Fruit fly (Drosophila melanogaster): ENCODE results near the gene CG6503.

Gene CG6503

dm6 chr3R:26457949-26458348 lies 33.0 kb upstream of the CG6503 start, which contains the start of gene CG14238:
Gene CG14238 (plus strand): TSS chr3R:26458249.
- TF ChIP-seq CG11504 (tag; optimal IDR thresholded peaks at IDR 0.05), result no peak
- no peak for TF ChIP-seq CG10147 (GFP tag; optimal IDR thresholded peaks at IDR 0.05)
- TF ChIP-seq crp (GFP tag; optimal IDR thresholded peaks at IDR 0.05), result no peak
- TF ChIP-seq ap (GFP tag; IDR thresholded peaks at IDR 0.05), result no peak
- TF ChIP-seq ase (GFP tag; IDR thresholded peaks at IDR 0.05), result no peak
- no peak for TF ChIP-seq Antp (GFP tag; optimal IDR thresholded peaks at IDR 0.05)
- no peak for TF ChIP-seq ssp (GFP tag; IDR thresholded peaks at IDR 0.05)
- no peak for TF ChIP-seq CG3726 (GFP tag; IDR thresholded peaks at IDR 0.05)
- no peak for TF ChIP-seq CG30403 (GFP tag; optimal IDR thresholded peaks at IDR 0.05)
- no peak for TF ChIP-seq CG7271 (tag; optimal IDR thresholded peaks at IDR 0.05)
- no peak for TF ChIP-seq CG3995 (GFP tag; optimal IDR thresholded peaks at IDR 0.05)

- TF ChIP-seq CG4730 (GFP tag; IDR thresholded peaks at IDR 0.05), result no peak
- TF ChIP-seq h (optimal IDR thresholded peaks at IDR 0.05), result no peak
- TF ChIP-seq eve (GFP tag; optimal IDR thresholded peaks at IDR 0.05), result no peak
- TF ChIP-seq ac (GFP tag; optimal IDR thresholded peaks at IDR 0.05), result no peak
- no peak for TF ChIP-seq Poxn (GFP tag; IDR thresholded peaks at IDR 0.05)
- no peak for TF ChIP-seq CG12104 (GFP tag; optimal IDR thresholded peaks at IDR 0.05)
- TF ChIP-seq inv (GFP tag; IDR thresholded peaks at IDR 0.05; ENCODE audit: partially characterized antibody), result no peak
- no peak for TF ChIP-seq CG3847 (GFP tag; IDR thresholded peaks at IDR 0.05)
- no peak for TF ChIP-seq CG10274 (GFP tag; optimal IDR thresholded peaks at IDR 0.05)
- no peak for TF ChIP-seq abd-A (tag; optimal IDR thresholded peaks at IDR 0.05)
- TF ChIP-seq Dad (GFP tag; optimal IDR thresholded peaks at IDR 0.05), result no peak
Observed at dm6 chr3R:26456577-26456976, 31.7 kb upstream of the CG6503 start, which contains the start of gene CG14237. Gene CG14237 (plus strand): TSS chr3R:26456877.

dm6 chr3R:26455838-26456237 lies 30.9 kb upstream of the CG6503 start, which contains the start of gene Pdf:
Gene Pdf (minus strand): TSS chr3R:26456141.
- TF ChIP-seq Lim3 (GFP tag; IDR thresholded peaks at IDR 0.05) (no peak), CG1233 (GFP tag; optimal IDR thresholded peaks at IDR 0.05) (no peak), unpg (GFP tag; optimal IDR thresholded peaks at IDR 0.05) (no peak), kni (GFP tag; optimal IDR thresholded peaks at IDR 0.05) (no peak), CG8478 (optimal IDR thresholded peaks at IDR 0.05) (peak; percentile 69), H15 (GFP tag; IDR thresholded peaks at IDR 0.05) (no peak), CG11093 (GFP tag; IDR thresholded peaks at IDR 0.05) (no peak), CG13775 (GFP tag; optimal IDR thresholded peaks at IDR 0.05) (no peak), Ssrp (tag; optimal IDR thresholded peaks at IDR 0.05) (no peak), CG8290 (GFP tag; optimal IDR thresholded peaks at IDR 0.05) (no peak), CG8290 (tag; optimal IDR thresholded peaks at IDR 0.05) (no peak), dm (GFP tag; optimal IDR thresholded peaks at IDR 0.05) (no peak), CG15269 (tag; optimal IDR thresholded peaks at IDR 0.05) (no peak), abd-A (tag; optimal IDR thresholded peaks at IDR 0.05) (no peak), CG13894 (tag; optimal IDR thresholded peaks at IDR 0.05) (no peak), bowl (GFP tag; IDR thresholded peaks at IDR 0.05) (no peak), Ets65A (GFP tag) (peak; percentile 81), CG43689 (GFP tag; IDR thresholded peaks at IDR 0.05) (no peak), en (GFP tag; optimal IDR thresholded peaks at IDR 0.05) (no peak), knrl (GFP tag; IDR thresholded peaks at IDR 0.05; ENCODE audit: partially characterized antibody) (0 out of 3 replicates have a peak, but pooled peaks have one; percentile 12), Jarid2 (GFP tag; optimal IDR thresholded peaks at IDR 0.05) (no peak), CG3995 (GFP tag; optimal IDR thresholded peaks at IDR 0.05) (no peak), Hr3 (GFP tag; optimal IDR thresholded peaks at IDR 0.05) (no peak), ken (GFP tag; IDR thresholded peaks at IDR 0.05) (no peak), zen (tag; optimal IDR thresholded peaks at IDR 0.05) (no peak), CG6791 (GFP tag; IDR thresholded peaks at IDR 0.05; ENCODE audit: partially characterized antibody) (no peak), CG10959 (GFP tag; IDR thresholded peaks at IDR 0.05) (no peak), Sry-δ (GFP tag; optimal IDR thresholded peaks at IDR 0.05) (no peak), CG3065 (GFP tag; optimal IDR thresholded peaks at IDR 0.05) (no peak), CG11247 (GFP tag; IDR thresholded peaks at IDR 0.05) (no peak), br (optimal IDR thresholded peaks at IDR 0.05) (no peak), Hmx (GFP tag; optimal IDR thresholded peaks at IDR 0.05) (no peak)
